Worm (Caenorhabditis elegans) whole organism, early embryonic: ENCODE results near the gene npr-41.

Experiments
- F13C5.2 ChIP-seq: sonication (generic microtip); optimal IDR thresholded peaks from 2 replicates; lab custom pipeline; 2017; ENCODE audit warnings: mild to moderate bottlenecking, missing genetic modification characterization, inconsistent platforms, missing compliant biosample characterization
- aly-1 ChIP-seq: sonication (generic microtip); optimal IDR thresholded peaks from 2 replicates; lab custom pipeline; 2016; ENCODE audit warnings: missing genetic modification characterization, missing compliant biosample characterization
- ama-1 ChIP-seq: fragments of 150-350 bp; optimal IDR thresholded peaks from 2 replicates; lab custom pipeline; 2014
- ceh-13 ChIP-seq: fragments of 200-800 bp; sonication (Bioruptor generic); optimal IDR thresholded peaks from 2 replicates; lab custom pipeline; 2018; ENCODE audit warnings: mild to moderate bottlenecking, missing genetic modification characterization, missing compliant biosample characterization
- ceh-36 ChIP-seq: sonication (generic microtip); optimal IDR thresholded peaks from 2 replicates; lab custom pipeline; 2016; ENCODE audit warnings: missing genetic modification characterization, inconsistent platforms, missing compliant biosample characterization
- ets-7 ChIP-seq: sonication (generic microtip); optimal IDR thresholded peaks from 2 replicates; lab custom pipeline; 2016; ENCODE audit warnings: missing genotype, missing genetic modification characterization, missing compliant biosample characterization
- hmg-4 ChIP-seq: fragments of 200-800 bp; sonication (Bioruptor generic); optimal IDR thresholded peaks from 2 replicates; lab custom pipeline; 2018; ENCODE audit warnings: mild to moderate bottlenecking, missing genetic modification characterization, missing compliant biosample characterization
- pes-1 ChIP-seq: fragments of 200-800 bp; sonication (Bioruptor generic); IDR thresholded peaks from 2 replicates; pipeline ENCODE4 v1.3.6; 2022; ENCODE audit warnings: missing genetic modification reagents, missing genetic modification characterization, missing compliant biosample characterization
- tbx-11 ChIP-seq: fragments of 200-800 bp; sonication (Bioruptor generic); IDR thresholded peaks from 2 replicates; pipeline ENCODE4 v1.3.6; 2022; ENCODE audit warnings: missing genetic modification characterization, missing compliant biosample characterization
- tbx-37 ChIP-seq: fragments of 200-800 bp; sonication (Bioruptor generic); conservative IDR thresholded peaks from 2 replicates; pipeline ENCODE4 v1.3.6; 2022; ENCODE audit warnings: missing genetic modification reagents, missing genetic modification characterization, missing compliant biosample characterization

DNA sequence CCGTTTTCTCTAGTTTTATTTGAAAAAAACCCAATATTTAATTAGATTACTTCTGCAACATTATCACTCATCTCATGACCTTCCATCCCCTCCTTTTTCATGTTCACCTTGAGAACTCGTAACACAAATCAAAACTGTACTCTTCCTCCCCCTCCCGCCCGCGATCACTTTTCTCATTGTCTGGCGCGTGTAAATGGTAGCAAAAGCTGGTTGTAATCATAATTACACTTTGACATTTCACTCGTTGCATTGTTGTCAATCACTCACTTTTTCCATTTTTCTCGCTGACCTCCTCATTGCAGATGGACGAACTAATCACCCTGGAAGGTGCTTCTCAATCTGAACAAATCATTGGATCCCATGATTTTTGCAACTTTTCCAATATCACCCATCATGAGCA, at the start of gene npr-41:
- TF ChIP-seq ets-7 (tag; lab: Kevin White, UChicago), result no peak
- TF ChIP-seq tbx-37 (GFP tag; lab: Robert Waterston, UW), result no peak
- no peak for TF ChIP-seq pes-1
- TF ChIP-seq F13C5.2 (tag; lab: Kevin White, UChicago), result no peak
- TF ChIP-seq ama-1 (lab: Kevin White, UChicago), result no peak
- TF ChIP-seq ceh-36 (tag; lab: Kevin White, UChicago), result no peak
- TF ChIP-seq ceh-13 (GFP tag; lab: Kevin White, UChicago), result no peak
- no peak for TF ChIP-seq aly-1 (tag; lab: Kevin White, UChicago)
- no peak for TF ChIP-seq hmg-4
- TF ChIP-seq tbx-11 (GFP tag; lab: Robert Waterston, UW), result no peak
